Worm (Caenorhabditis elegans) whole organism, midembryonic: ENCODE data around the gene C06E1.1.

Experiments
- T22C8.4 ChIP-seq: fragments of 200-800 bp; sonication (Bioruptor generic); IDR thresholded peaks from 2 replicates; pipeline ENCODE4 v1.3.6; 2022; ENCODE audit warnings: missing genetic modification characterization, missing compliant biosample characterization
- cog-1 ChIP-seq: sonication (generic microtip); optimal IDR thresholded peaks from 2 replicates; lab custom pipeline; 2016; ENCODE audit warnings: missing genetic modification characterization, missing compliant biosample characterization
- flt-1 ChIP-seq: fragments of 200-800 bp; sonication (Bioruptor generic); IDR thresholded peaks from 2 replicates; pipeline ENCODE4 v1.3.6; 2022; ENCODE audit warnings: missing genetic modification characterization, missing compliant biosample characterization
- klf-2 ChIP-seq: fragments of 200-800 bp; sonication (Bioruptor generic); conservative IDR thresholded peaks from 2 replicates; pipeline ENCODE4 v1.3.6; 2022; ENCODE audit warnings: missing genetic modification reagents, missing genetic modification characterization, missing compliant biosample characterization
- med-1 ChIP-seq: sonication (generic microtip); optimal IDR thresholded peaks from 2 replicates; lab custom pipeline; 2017; ENCODE audit warnings: missing genetic modification characterization, mild to moderate bottlenecking, missing compliant biosample characterization, antibody characterized with exemption, missing genetic modification reagents; ENCODE audit not compliant: insufficient read depth
- ref-1 ChIP-seq: fragments of 200-800 bp; sonication (Bioruptor generic); conservative IDR thresholded peaks from 2 replicates; pipeline ENCODE4 v1.3.6; 2022; ENCODE audit warnings: missing genetic modification reagents, missing genetic modification characterization, missing compliant biosample characterization
- tab-1 ChIP-seq: fragments of 200-800 bp; sonication (Bioruptor generic); IDR thresholded peaks from 2 replicates; pipeline ENCODE4 v1.3.6; 2022; ENCODE audit warnings: missing genetic modification characterization, missing compliant biosample characterization
- ztf-23 ChIP-seq: fragments of 200-800 bp; sonication (Bioruptor generic); IDR thresholded peaks from 2 replicates; pipeline ENCODE4 v1.3.6; 2022; ENCODE audit warnings: missing genetic modification reagents, missing genetic modification characterization, missing compliant biosample characterization
- ztf-29 ChIP-seq: fragments of 200-800 bp; sonication (Bioruptor generic); IDR thresholded peaks from 2 replicates; pipeline ENCODE4 v1.3.6; 2022; ENCODE audit warnings: missing genetic modification reagents, missing genetic modification characterization, missing compliant biosample characterization

C06E1.1 gene

DNA sequence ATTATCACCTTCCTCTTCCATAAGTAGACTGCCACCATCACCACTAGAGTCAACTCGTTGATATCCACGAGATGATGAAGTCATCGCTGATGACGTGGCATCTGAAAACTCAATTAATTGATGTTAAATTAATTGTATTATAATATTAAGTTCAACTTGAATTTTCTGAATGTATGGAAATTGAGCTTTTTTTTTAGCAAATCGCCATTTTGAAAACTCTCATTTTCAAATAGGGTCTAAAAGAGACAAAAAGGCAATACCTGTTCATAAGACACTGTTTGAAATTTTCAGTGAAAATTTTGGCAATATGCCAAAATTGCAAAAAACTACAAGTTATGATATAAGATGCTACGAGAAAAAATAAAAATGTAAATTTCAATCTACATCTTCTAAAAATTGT, 38.0 kb downstream of the C06E1.1 start, which contains the start of gene twk-7:
Gene twk-7 (minus strand): TSS at position 101 of the 400 bp plus-strand sequence.
- TF ChIP-seq ztf-29 = no peak
- TF ChIP-seq T22C8.4 (GFP tag; lab: Robert Waterston, UW) = no peak
- no peak for TF ChIP-seq med-1 (GFP tag; lab: Kevin White, UChicago)
- TF ChIP-seq flt-1 (GFP tag; lab: Robert Waterston, UW) = no peak
- no peak for TF ChIP-seq klf-2 (GFP tag; lab: Robert Waterston, UW)
- TF ChIP-seq ref-1 (GFP tag; lab: Robert Waterston, UW) = no peak
- no peak for TF ChIP-seq cog-1 (tag; lab: Kevin White, UChicago)
- no peak for TF ChIP-seq tab-1 (GFP tag; lab: Robert Waterston, UW)
- no peak for TF ChIP-seq ztf-23 (GFP tag; lab: Robert Waterston, UW)

DNA sequence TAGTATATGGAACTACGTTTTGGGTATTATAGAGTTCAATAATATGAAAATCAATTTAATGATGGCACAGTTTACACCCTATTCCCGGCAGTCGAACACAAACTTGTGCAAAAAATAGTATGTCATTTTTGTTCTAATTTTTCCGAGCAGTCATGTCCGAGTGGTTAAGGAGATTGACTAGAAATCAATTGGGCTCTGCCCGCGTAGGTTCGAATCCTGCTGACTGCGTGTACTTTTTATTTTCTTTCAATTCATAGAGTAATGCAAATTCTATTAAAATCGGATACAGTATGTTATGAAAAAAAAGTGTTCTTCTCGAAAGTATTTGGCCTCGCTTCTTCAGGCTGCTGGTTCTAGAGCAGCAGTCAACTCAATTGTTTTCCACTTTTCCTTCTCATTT, 40.4 kb downstream of the C06E1.1 start:
- no peak for TF ChIP-seq klf-2 (GFP tag; lab: Robert Waterston, UW)
- TF ChIP-seq ref-1 (GFP tag; lab: Robert Waterston, UW) = no peak
- no peak for TF ChIP-seq flt-1 (GFP tag; lab: Robert Waterston, UW)
- no peak for TF ChIP-seq ztf-29
- no peak for TF ChIP-seq T22C8.4 (GFP tag; lab: Robert Waterston, UW)
- TF ChIP-seq tab-1 (GFP tag; lab: Robert Waterston, UW) = no peak
- no peak for TF ChIP-seq cog-1 (tag; lab: Kevin White, UChicago)
- TF ChIP-seq ztf-23 (GFP tag; lab: Robert Waterston, UW) = no peak
- no peak for TF ChIP-seq med-1 (GFP tag; lab: Kevin White, UChicago)

- no peak for TF ChIP-seq tab-1 (GFP tag; lab: Robert Waterston, UW)
- TF ChIP-seq ref-1 (GFP tag; lab: Robert Waterston, UW) = no peak
- no peak for TF ChIP-seq cog-1 (tag; lab: Kevin White, UChicago)
- no peak for TF ChIP-seq T22C8.4 (GFP tag; lab: Robert Waterston, UW)
- TF ChIP-seq ztf-29 = no peak
- TF ChIP-seq klf-2 (GFP tag; lab: Robert Waterston, UW) = no peak
- no peak for TF ChIP-seq ztf-23 (GFP tag; lab: Robert Waterston, UW)
- TF ChIP-seq med-1 (GFP tag; lab: Kevin White, UChicago) = no peak
- no peak for TF ChIP-seq flt-1 (GFP tag; lab: Robert Waterston, UW)
Observed at ce11 chrIII:8648589-8648988, 43.0 kb downstream of the C06E1.1 start, which contains the start of gene F22B7.3. Gene F22B7.3 (plus strand): TSS chrIII:8648889.

ce11 chrIII:8650235-8650817, 44.7 kb downstream of the C06E1.1 start, which contains the start of gene flp-23:
Gene flp-23 (plus strand): TSS chrIII:8650767.
- peak; percentile 80 for TF ChIP-seq ref-1 (GFP tag; lab: Robert Waterston, UW)
- peak; percentile 91 for TF ChIP-seq flt-1 (GFP tag; lab: Robert Waterston, UW)
- peak; percentile 74 for TF ChIP-seq ztf-29
- peak; percentile 93 for TF ChIP-seq tab-1 (GFP tag; lab: Robert Waterston, UW)
- TF ChIP-seq cog-1 (tag; lab: Kevin White, UChicago) = peak; percentile 80
- TF ChIP-seq T22C8.4 (GFP tag; lab: Robert Waterston, UW) = peak; percentile 74
- peak; percentile 87 for TF ChIP-seq ztf-23 (GFP tag; lab: Robert Waterston, UW)
- TF ChIP-seq med-1 (GFP tag; lab: Kevin White, UChicago) = peak; percentile 51
- TF ChIP-seq klf-2 (GFP tag; lab: Robert Waterston, UW) = peak; percentile 77

- TF ChIP-seq ztf-29 (no peak), T22C8.4 (GFP tag; lab: Robert Waterston, UW) (no peak), ref-1 (GFP tag; lab: Robert Waterston, UW) (no peak), med-1 (GFP tag; lab: Kevin White, UChicago) (no peak), cog-1 (tag; lab: Kevin White, UChicago) (no peak), ztf-23 (GFP tag; lab: Robert Waterston, UW) (no peak), flt-1 (GFP tag; lab: Robert Waterston, UW) (no peak), klf-2 (GFP tag; lab: Robert Waterston, UW) (no peak), tab-1 (GFP tag; lab: Robert Waterston, UW) (no peak)
Observed at ce11 chrIII:8652112-8652694, 46.6 kb downstream of the C06E1.1 start.

- TF ChIP-seq ref-1 (GFP tag; lab: Robert Waterston, UW) = peak; percentile 45; the same call in 1 of the 2 replicates
- peak; percentile 24 for TF ChIP-seq med-1 (GFP tag; lab: Kevin White, UChicago)
- peak; percentile 39; the same call in 1 of the 2 replicates for TF ChIP-seq T22C8.4 (GFP tag; lab: Robert Waterston, UW)
- TF ChIP-seq ztf-23 (GFP tag; lab: Robert Waterston, UW) = peak; percentile 75
- TF ChIP-seq ztf-29 = peak; percentile 62; the same call in 1 of the 2 replicates
- TF ChIP-seq tab-1 (GFP tag; lab: Robert Waterston, UW) = peak; percentile 79; the same call in 1 of the 2 replicates
- peak; percentile 69; the same call in 1 of the 2 replicates for TF ChIP-seq klf-2 (GFP tag; lab: Robert Waterston, UW)
- no peak for TF ChIP-seq cog-1 (tag; lab: Kevin White, UChicago)
- TF ChIP-seq flt-1 (GFP tag; lab: Robert Waterston, UW) = peak; percentile 85
Observed at ce11 chrIII:8652922-8653321, 47.3 kb downstream of the C06E1.1 start.

DNA sequence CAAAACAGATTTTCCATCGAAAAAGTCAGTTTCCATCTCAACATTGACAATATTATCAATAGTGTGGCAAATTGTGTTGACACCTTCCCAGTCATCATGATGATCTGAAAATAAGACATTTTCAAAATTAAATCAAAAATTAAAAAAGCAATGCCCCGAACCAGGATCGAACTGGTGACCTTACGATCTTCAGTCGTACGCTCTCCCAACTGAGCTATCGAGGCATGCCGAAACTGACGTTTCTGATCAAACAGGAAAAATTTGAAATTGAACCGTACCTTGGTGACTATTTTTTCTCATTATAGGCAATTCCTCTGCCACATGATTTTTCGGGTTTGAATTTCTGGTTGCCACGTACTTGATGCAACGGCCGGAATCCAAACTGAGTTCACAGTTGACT, 47.8 kb downstream of the C06E1.1 start:
- no peak for TF ChIP-seq ref-1 (GFP tag; lab: Robert Waterston, UW)
- TF ChIP-seq ztf-29 = no peak
- no peak for TF ChIP-seq klf-2 (GFP tag; lab: Robert Waterston, UW)
- TF ChIP-seq tab-1 (GFP tag; lab: Robert Waterston, UW) = no peak
- TF ChIP-seq ztf-23 (GFP tag; lab: Robert Waterston, UW) = no peak
- no peak for TF ChIP-seq med-1 (GFP tag; lab: Kevin White, UChicago)
- TF ChIP-seq flt-1 (GFP tag; lab: Robert Waterston, UW) = no peak
- TF ChIP-seq cog-1 (tag; lab: Kevin White, UChicago) = no peak

DNA sequence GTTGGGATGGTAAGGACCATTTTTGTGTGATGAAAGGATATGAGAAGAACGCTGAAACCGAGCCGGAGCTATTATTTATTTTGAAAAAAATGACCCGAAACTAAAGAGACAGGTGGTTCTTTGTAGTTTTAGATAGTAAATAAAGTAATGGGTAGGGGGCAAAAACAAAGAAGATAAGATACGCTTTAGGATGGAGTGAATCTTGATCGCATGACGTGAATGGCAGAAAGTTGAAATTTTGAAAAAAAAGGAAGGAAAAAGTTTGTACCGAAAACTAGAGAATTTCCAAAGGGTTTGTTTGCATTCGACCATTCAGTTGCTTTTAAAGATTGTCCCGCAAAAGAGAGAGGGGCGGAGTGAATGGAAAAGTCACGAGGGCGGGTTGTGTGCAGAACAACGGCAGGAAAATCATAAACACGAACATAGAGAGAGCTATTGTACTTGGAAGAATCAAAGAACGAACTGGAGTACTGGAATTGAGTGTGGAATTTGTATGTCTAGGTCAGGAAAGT, 48.3 kb downstream of the C06E1.1 start, which contains the start of gene F22B7.9:
Gene F22B7.9 (minus strand): TSS at position 51 of the 512 bp plus-strand sequence.
- no peak for TF ChIP-seq ztf-23 (GFP tag; lab: Robert Waterston, UW)
- TF ChIP-seq T22C8.4 (GFP tag; lab: Robert Waterston, UW) = no peak
- no peak for TF ChIP-seq flt-1 (GFP tag; lab: Robert Waterston, UW)
- no peak for TF ChIP-seq cog-1 (tag; lab: Kevin White, UChicago)
- TF ChIP-seq ref-1 (GFP tag; lab: Robert Waterston, UW) = no peak
